Fruit fly (Drosophila melanogaster) whole organism, embryonic: ENCODE results near the gene RpS9.

ENCODE experiments used
- Aef1 ChIP-seq: fragments of 200-800 bp; sonication (Bioruptor generic); IDR thresholded peaks from 3 replicates; pipeline ENCODE4 v1.3.6; 2022; ENCODE audit warnings: missing biosample characterization, missing genetic modification characterization
- Bteb2 ChIP-seq: fragments of 200-800 bp; sonication (Bioruptor generic); optimal IDR thresholded peaks from 2 replicates; lab custom pipeline; 2016; ENCODE audit warnings: missing biosample characterization, missing genetic modification characterization
- CG10147 ChIP-seq: fragments of 200-800 bp; sonication (Bioruptor generic); optimal IDR thresholded peaks from 2 replicates; lab custom pipeline; 2019; ENCODE audit warnings: missing biosample characterization, mild to moderate bottlenecking, missing genetic modification characterization, moderate library complexity
- CG10267 ChIP-seq: fragments of 200-800 bp; sonication (Bioruptor generic); optimal IDR thresholded peaks from 2 replicates; lab custom pipeline; 2018; ENCODE audit warnings: missing biosample characterization, mild to moderate bottlenecking, missing genetic modification characterization, moderate library complexity
- CG10979 ChIP-seq: fragments of 200-800 bp; sonication (Bioruptor generic); optimal IDR thresholded peaks from 2 replicates; lab custom pipeline; 2018; ENCODE audit warnings: missing biosample characterization, mild to moderate bottlenecking, missing genetic modification characterization, moderate library complexity
- CG11456 ChIP-seq: fragments of 200-800 bp; sonication (Bioruptor generic); IDR thresholded peaks from 3 replicates; pipeline ENCODE4 v1.3.6; 2022; ENCODE audit warnings: missing biosample characterization, missing genetic modification characterization
- CG13287 ChIP-seq: fragments of 200-800 bp; sonication (Bioruptor generic); IDR thresholded peaks from 2 replicates; pipeline ENCODE4 v1.3.6; 2022; ENCODE audit warnings: missing biosample characterization, missing genetic modification characterization; ENCODE audit not compliant: partially characterized antibody
- CG13894 ChIP-seq: fragments of 200-800 bp; sonication (Bioruptor generic); optimal IDR thresholded peaks from 3 replicates; lab custom pipeline; 2018; ENCODE audit warnings: missing biosample characterization, mild to moderate bottlenecking, missing genetic modification characterization, moderate library complexity
- CG16779 ChIP-seq: fragments of 200-800 bp; sonication (Bioruptor generic); IDR thresholded peaks from 2 replicates; pipeline ENCODE4 v1.3.6; 2022; ENCODE audit warnings: missing biosample characterization, missing genetic modification characterization
- CG17328 ChIP-seq: fragments of 200-800 bp; sonication (Bioruptor generic); IDR thresholded peaks from 2 replicates; pipeline ENCODE4 v1.3.6; 2022; ENCODE audit warnings: missing biosample characterization, missing genetic modification characterization
- CG18599 ChIP-seq: fragments of 200-800 bp; sonication (Bioruptor generic); optimal IDR thresholded peaks from 3 replicates; lab custom pipeline; 2017; ENCODE audit warnings: missing biosample characterization, missing genetic modification characterization, mild to moderate bottlenecking, moderate library complexity, missing genetic modification reagents
- CG2199 ChIP-seq: fragments of 200-800 bp; sonication (Bioruptor generic); IDR thresholded peaks from 3 replicates; pipeline ENCODE4 v1.3.6; 2022; ENCODE audit warnings: missing biosample characterization, missing genetic modification characterization
- CG32532 ChIP-seq: fragments of 200-800 bp; sonication (Bioruptor generic); IDR thresholded peaks from 2 replicates; pipeline ENCODE4 v1.3.6; 2022; ENCODE audit warnings: missing biosample characterization, missing genetic modification characterization
- CG32772 ChIP-seq: fragments of 200-800 bp; sonication (Bioruptor generic); IDR thresholded peaks from 2 replicates; pipeline ENCODE4 v1.3.6; 2022; ENCODE audit warnings: missing biosample characterization, missing genetic modification characterization
- CG33557 ChIP-seq: fragments of 200-800 bp; sonication (Bioruptor generic); optimal IDR thresholded peaks from 2 replicates; lab custom pipeline; 2019; ENCODE audit warnings: missing biosample characterization, mild to moderate bottlenecking, missing genetic modification characterization, moderate library complexity
- CG34422 ChIP-seq: fragments of 200-800 bp; sonication (Bioruptor generic); IDR thresholded peaks from 3 replicates; pipeline ENCODE4 v1.3.6; 2022; ENCODE audit warnings: missing biosample characterization, missing genetic modification characterization
- CG42726 ChIP-seq: fragments of 200-800 bp; sonication (Bioruptor generic); IDR thresholded peaks from 2 replicates; pipeline ENCODE4 v1.3.6; 2022; ENCODE audit warnings: missing biosample characterization, missing genetic modification characterization; ENCODE audit not compliant: partially characterized antibody
- CG4854 ChIP-seq: fragments of 200-800 bp; sonication (Bioruptor generic); optimal IDR thresholded peaks from 2 replicates; lab custom pipeline; 2016; ENCODE audit warnings: missing biosample characterization, missing genetic modification characterization, inconsistent platforms
- CG6654 ChIP-seq: fragments of 200-800 bp; sonication (Bioruptor generic); optimal IDR thresholded peaks from 2 replicates; lab custom pipeline; 2017; ENCODE audit warnings: missing biosample characterization, mild to moderate bottlenecking, missing genetic modification characterization
- CG6791 ChIP-seq: fragments of 200-800 bp; sonication (Bioruptor generic); IDR thresholded peaks from 3 replicates; pipeline ENCODE4 v1.3.6; 2022; ENCODE audit warnings: missing biosample characterization, missing genetic modification characterization; ENCODE audit not compliant: partially characterized antibody
- CG7839 ChIP-seq: fragments of 200-800 bp; sonication (Bioruptor generic); optimal IDR thresholded peaks from 3 replicates; lab custom pipeline; 2018; ENCODE audit warnings: missing biosample characterization, mild to moderate bottlenecking, missing genetic modification characterization, moderate library complexity
- CG8089 ChIP-seq: fragments of 200-800 bp; sonication (Bioruptor generic); optimal IDR thresholded peaks from 3 replicates; lab custom pipeline; 2016; ENCODE audit warnings: missing biosample characterization, missing genetic modification characterization
- Dip2 ChIP-seq: fragments of 200-800 bp; sonication (Bioruptor generic); IDR thresholded peaks from 2 replicates; pipeline ENCODE4 v1.3.6; 2022; ENCODE audit warnings: missing biosample characterization, missing genetic modification characterization
- Ets65A ChIP-seq: fragments of 200-800 bp; sonication (Bioruptor generic); peaks from one replicate; lab custom pipeline; 2016; ENCODE audit warnings: missing biosample characterization, missing genetic modification characterization
- Kr ChIP-seq: fragments of 200-800 bp; sonication (Bioruptor generic); optimal IDR thresholded peaks from 2 replicates; lab custom pipeline; 2017; ENCODE audit warnings: missing biosample characterization, mild to moderate bottlenecking, missing genetic modification characterization
- Med ChIP-seq: fragments of 200-800 bp; sonication (Bioruptor generic); peaks from one replicate; lab custom pipeline; 2016; ENCODE audit warnings: missing biosample characterization, missing genetic modification characterization, mild to moderate bottlenecking, inconsistent platforms, moderate library complexity
- NC2α ChIP-seq: fragments of 200-800 bp; sonication (Bioruptor generic); optimal IDR thresholded peaks from 2 replicates; lab custom pipeline; 2016; ENCODE audit warnings: missing biosample characterization, missing genetic modification characterization
- NfI ChIP-seq: fragments of 200-800 bp; sonication (Bioruptor generic); optimal IDR thresholded peaks from 3 replicates; lab custom pipeline; 2018; ENCODE audit warnings: missing biosample characterization, mild to moderate bottlenecking, missing genetic modification characterization, moderate library complexity
- PHDP ChIP-seq: fragments of 200-800 bp; sonication (Bioruptor generic); optimal IDR thresholded peaks from 3 replicates; lab custom pipeline; 2018; ENCODE audit warnings: missing biosample characterization, mild to moderate bottlenecking, missing genetic modification characterization, moderate library complexity
- Rfx ChIP-seq: fragments of 200-800 bp; sonication (Bioruptor generic); IDR thresholded peaks from 2 replicates; pipeline ENCODE4 v1.3.6; 2022; ENCODE audit warnings: missing biosample characterization, missing genetic modification characterization
- Tbp ChIP-seq: fragments of >200 bp; optimal IDR thresholded peaks from 2 replicates; lab custom pipeline; 2018; ENCODE audit warnings: missing biosample characterization, missing genetic modification characterization
- Xrp1 ChIP-seq: fragments of 200-800 bp; sonication (Bioruptor generic); IDR thresholded peaks from 2 replicates; pipeline ENCODE4 v1.3.6; 2022; ENCODE audit warnings: missing biosample characterization, missing genetic modification characterization
- ap ChIP-seq: fragments of 200-800 bp; sonication (Bioruptor generic); IDR thresholded peaks from 2 replicates; pipeline ENCODE4 v1.3.6; 2022; ENCODE audit warnings: missing biosample characterization, missing genetic modification characterization
- ara ChIP-seq: fragments of 200-800 bp; sonication (Bioruptor generic); IDR thresholded peaks from 2 replicates; pipeline ENCODE4 v1.3.6; 2022; ENCODE audit warnings: missing biosample characterization, missing genetic modification characterization
- bbx ChIP-seq: fragments of 200-800 bp; sonication (Bioruptor generic); IDR thresholded peaks from 2 replicates; pipeline ENCODE4 v1.3.6; 2022; ENCODE audit warnings: missing biosample characterization, missing genetic modification characterization; ENCODE audit not compliant: partially characterized antibody
- bcd ChIP-seq: fragments of 200-800 bp; sonication (Bioruptor generic); optimal IDR thresholded peaks from 2 replicates; lab custom pipeline; 2017; ENCODE audit warnings: missing biosample characterization, mild to moderate bottlenecking, missing genetic modification characterization
- br ChIP-seq: fragments of >200 bp; optimal IDR thresholded peaks from 2 replicates; lab custom pipeline; 2017
- bsh ChIP-seq, 2 experiments: fragments of 200-800 bp; sonication (Bioruptor generic); optimal IDR thresholded peaks; 2 replicates each; lab custom pipeline; 2017 to 2018; ENCODE audit warnings: mild to moderate bottlenecking in 2 of 2, missing biosample characterization in 2 of 2, missing genetic modification characterization in 2 of 2, moderate library complexity in 1 of 2
- cwo ChIP-seq: fragments of 200-800 bp; sonication (Bioruptor generic); optimal IDR thresholded peaks from 3 replicates; lab custom pipeline; 2017; ENCODE audit warnings: missing biosample characterization, missing genetic modification characterization, mild to moderate bottlenecking, moderate library complexity, missing genetic modification reagents
- fd64A ChIP-seq: fragments of 200-800 bp; sonication (Bioruptor generic); optimal IDR thresholded peaks from 3 replicates; lab custom pipeline; 2018; ENCODE audit warnings: missing biosample characterization, mild to moderate bottlenecking, missing genetic modification characterization
- fu2 ChIP-seq: fragments of 200-800 bp; sonication (Bioruptor generic); optimal IDR thresholded peaks from 2 replicates; lab custom pipeline; 2016; ENCODE audit warnings: missing biosample characterization, missing genetic modification characterization
- inv ChIP-seq: fragments of 200-800 bp; sonication (Bioruptor generic); IDR thresholded peaks from 2 replicates; pipeline ENCODE4 v1.3.6; 2022; ENCODE audit warnings: missing biosample characterization, missing genetic modification characterization; ENCODE audit not compliant: partially characterized antibody
- klu ChIP-seq: fragments of 200-800 bp; sonication (Bioruptor generic); IDR thresholded peaks from 2 replicates; pipeline ENCODE4 v1.3.6; 2022; ENCODE audit warnings: missing biosample characterization, missing genetic modification characterization
- kni ChIP-seq: fragments of 200-800 bp; sonication (Bioruptor generic); optimal IDR thresholded peaks from 3 replicates; lab custom pipeline; 2017; ENCODE audit warnings: mild to moderate bottlenecking, missing biosample characterization, missing genetic modification reagents, missing genetic modification characterization
- lmd ChIP-seq: fragments of 200-800 bp; sonication (Bioruptor generic); IDR thresholded peaks from 2 replicates; pipeline ENCODE4 v1.3.6; 2022; ENCODE audit warnings: missing biosample characterization, missing genetic modification characterization
- mam ChIP-seq: fragments of 200-800 bp; sonication (Bioruptor generic); optimal IDR thresholded peaks from 3 replicates; lab custom pipeline; 2016; ENCODE audit warnings: missing biosample characterization, missing genetic modification characterization
- sr ChIP-seq: fragments of 200-800 bp; sonication (Bioruptor generic); IDR thresholded peaks from 3 replicates; pipeline ENCODE4 v1.3.6; 2022; ENCODE audit warnings: missing biosample characterization, missing genetic modification characterization
- sug ChIP-seq: fragments of 200-800 bp; optimal IDR thresholded peaks from 2 replicates; lab custom pipeline; 2019; ENCODE audit warnings: missing biosample characterization, mild to moderate bottlenecking, missing genetic modification characterization, moderate library complexity
- tap ChIP-seq: fragments of 200-800 bp; optimal IDR thresholded peaks from 3 replicates; lab custom pipeline; 2019; ENCODE audit warnings: missing biosample characterization, mild to moderate bottlenecking, missing genetic modification characterization, moderate library complexity
- tup ChIP-seq: fragments of 200-800 bp; sonication (Bioruptor generic); optimal IDR thresholded peaks from 2 replicates; lab custom pipeline; 2016; ENCODE audit warnings: missing biosample characterization, mild to moderate bottlenecking, missing genetic modification characterization, moderate library complexity

Gene RpS9

DNA sequence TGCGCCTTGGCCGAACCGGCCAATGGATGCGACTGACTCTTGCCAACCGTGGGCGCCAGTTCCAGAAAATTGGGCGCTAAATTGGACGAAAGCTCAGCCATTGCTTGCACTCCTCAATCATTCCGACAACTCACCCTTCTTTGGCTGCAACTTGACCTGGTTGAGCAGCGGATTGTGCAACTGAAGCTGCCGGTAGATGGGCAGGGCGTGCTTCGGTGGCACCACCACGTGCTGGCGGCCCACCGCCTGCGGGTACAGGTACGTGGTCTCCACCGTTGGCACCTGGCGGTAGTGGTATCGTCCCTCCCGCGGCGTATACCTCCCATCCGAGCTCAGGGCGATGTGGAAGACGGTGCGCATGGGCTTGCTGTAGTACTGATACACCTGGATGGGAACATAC, 20.9 kb downstream of the RpS9 start:
- TF ChIP-seq mam (GFP tag; lab: Kevin White, UChicago): no peak
- no peak for TF ChIP-seq Rfx (GFP tag; lab: Robert Waterston, UW)
- TF ChIP-seq PHDP (tag; lab: Kevin White, UChicago): no peak
- no peak for TF ChIP-seq Bteb2 (GFP tag; lab: Kevin White, UChicago)
- no peak for TF ChIP-seq CG13287
- TF ChIP-seq ara (GFP tag; lab: Robert Waterston, UW): no peak
- TF ChIP-seq klu (GFP tag; lab: Robert Waterston, UW): no peak
- no peak for TF ChIP-seq NfI (GFP tag; lab: Kevin White, UChicago)
- TF ChIP-seq NC2α (GFP tag; lab: Kevin White, UChicago): no peak
- no peak for TF ChIP-seq CG32772
- TF ChIP-seq Xrp1: no peak
- TF ChIP-seq inv (GFP tag; lab: Robert Waterston, UW): 0 out of 2 replicates have a peak, but pooled peaks have one; percentile 16
- no peak for TF ChIP-seq kni (GFP tag; lab: Kevin White, UChicago)
- TF ChIP-seq CG8089 (GFP tag; lab: Kevin White, UChicago): no peak
- TF ChIP-seq ap (GFP tag; lab: Robert Waterston, UW): no peak
- no peak for TF ChIP-seq fd64A (GFP tag; lab: Kevin White, UChicago)
- TF ChIP-seq CG13894 (tag; lab: Kevin White, UChicago): no peak
- TF ChIP-seq CG18599: no peak
- no peak for TF ChIP-seq lmd (GFP tag; lab: Robert Waterston, UW)
- no peak for TF ChIP-seq bcd (GFP tag; lab: Kevin White, UChicago)
- no peak for TF ChIP-seq Tbp (GFP tag; lab: Kevin White, UChicago)
- TF ChIP-seq Ets65A (GFP tag; lab: Kevin White, UChicago): peak; percentile 77
- no peak for TF ChIP-seq CG10147 (GFP tag; lab: Kevin White, UChicago)
- TF ChIP-seq CG6654 (GFP tag; lab: Kevin White, UChicago): no peak
- TF ChIP-seq tup (GFP tag; lab: Kevin White, UChicago): no peak
- TF ChIP-seq CG10979: no peak
- TF ChIP-seq sr: no peak
- TF ChIP-seq CG42726 (GFP tag; lab: Robert Waterston, UW): no peak
- no peak for TF ChIP-seq CG33557
- no peak for TF ChIP-seq cwo (GFP tag; lab: Kevin White, UChicago)
- no peak for TF ChIP-seq fu2 (GFP tag; lab: Kevin White, UChicago)
- no peak for TF ChIP-seq tap (tag; lab: Kevin White, UChicago)
- TF ChIP-seq CG17328 (GFP tag; lab: Robert Waterston, UW): no peak
- TF ChIP-seq CG7839: no peak
- no peak for TF ChIP-seq CG4854 (GFP tag; lab: Kevin White, UChicago)
- no peak for TF ChIP-seq CG34422 (GFP tag; lab: Robert Waterston, UW)
- peak; percentile 72 for TF ChIP-seq Med (GFP tag; lab: Kevin White, UChicago)
- TF ChIP-seq CG32532 (GFP tag; lab: Robert Waterston, UW): 0 out of 2 replicates have a peak, but pooled peaks have one; percentile 9
- TF ChIP-seq CG2199 (GFP tag; lab: Robert Waterston, UW): no peak
- 0 out of 3 replicates have a peak, but pooled peaks have one; percentile 10 for TF ChIP-seq CG6791 (GFP tag; lab: Robert Waterston, UW)
- TF ChIP-seq CG11456: 0 out of 3 replicates have a peak, but pooled peaks have one; percentile 42
- TF ChIP-seq bsh (GFP tag; optimal IDR thresholded peaks at IDR 0.05; lab: Kevin White, UChicago): no peak
- TF ChIP-seq br (lab: Kevin White, UChicago): no peak
- no peak for TF ChIP-seq sug
- no peak for TF ChIP-seq Dip2 (GFP tag; lab: Robert Waterston, UW)
- no peak for TF ChIP-seq CG10267 (tag; lab: Kevin White, UChicago)
- TF ChIP-seq Kr (GFP tag; lab: Kevin White, UChicago): no peak
- no peak for TF ChIP-seq CG16779 (GFP tag; lab: Robert Waterston, UW)
- TF ChIP-seq bbx (GFP tag; lab: Robert Waterston, UW): no peak
- no peak for TF ChIP-seq Aef1 (GFP tag; lab: Robert Waterston, UW)
